Worm (Caenorhabditis elegans): ENCODE results near the gene rmd-2.

rmd-2 gene

ce11 chrV:9970119-9970518 is 16.0 kb downstream of the rmd-2 start (continued):
- TF ChIP-seq elt-4 (tag; optimal IDR thresholded peaks at IDR 0.05) (peak; percentile 87), che-1 (tag; optimal IDR thresholded peaks at IDR 0.05) (peak; percentile 91), dmd-4 (tag; optimal IDR thresholded peaks at IDR 0.05; ENCODE audit: borderline replicate concordance) (peak; percentile 95), ztf-16 (tag; optimal IDR thresholded peaks at IDR 0.05) (peak; percentile 95), ets-4 (tag; optimal IDR thresholded peaks at IDR 0.05) (peak; percentile 71), syd-9 (tag; optimal IDR thresholded peaks at IDR 0.05) (peak; percentile 96), T23F11.4 (GFP tag; optimal IDR thresholded peaks at IDR 0.05) (peak; percentile 93), K02D7.2 (tag; optimal IDR thresholded peaks at IDR 0.05) (peak; percentile 89), pqm-1 (tag; optimal IDR thresholded peaks at IDR 0.05) (peak; percentile 90), fkh-10 (GFP tag; optimal IDR thresholded peaks at IDR 0.05) (peak; percentile 15), unc-86 (tag; optimal IDR thresholded peaks at IDR 0.05) (peak; percentile 95), nfya-1 (tag; optimal IDR thresholded peaks at IDR 0.05) (peak; percentile 78), mec-3 (tag; optimal IDR thresholded peaks at IDR 0.05; ENCODE audit: borderline replicate concordance) (peak; percentile 69), ceh-34 (tag; optimal IDR thresholded peaks at IDR 0.05) (peak; percentile 95), pag-3 (tag; optimal IDR thresholded peaks at IDR 0.05; ENCODE audit: borderline replicate concordance) (peak; percentile 85), unc-55 (GFP tag; optimal IDR thresholded peaks at IDR 0.05) (no peak), elt-2 (tag; optimal IDR thresholded peaks at IDR 0.05) (peak; percentile 93), gmeb-2 (tag; optimal IDR thresholded peaks at IDR 0.05) (peak; percentile 97), pha-2 (tag; optimal IDR thresholded peaks at IDR 0.05) (peak; percentile 80), lin-11 (tag; optimal IDR thresholded peaks at IDR 0.05) (peak; percentile 88), K09A11.1 (tag; optimal IDR thresholded peaks at IDR 0.05; ENCODE audit: insufficient read depth) (peak; percentile 61), F13H6.1 (tag; optimal IDR thresholded peaks at IDR 0.05) (peak; percentile 94), ceh-24 (tag; optimal IDR thresholded peaks at IDR 0.05) (peak; percentile 68), ceh-2 (tag; optimal IDR thresholded peaks at IDR 0.05) (peak; percentile 93), ama-1 (optimal IDR thresholded peaks at IDR 0.05) (no peak), ceh-22 (tag; optimal IDR thresholded peaks at IDR 0.05) (no peak), odd-2 (tag; optimal IDR thresholded peaks at IDR 0.05) (peak; percentile 43), ceh-48 (tag; optimal IDR thresholded peaks at IDR 0.05) (peak; percentile 78), pat-9 (tag; optimal IDR thresholded peaks at IDR 0.05) (peak; percentile 95), hlh-8 (tag; optimal IDR thresholded peaks at IDR 0.05) (peak; percentile 79), ttx-3 (tag; optimal IDR thresholded peaks at IDR 0.05) (peak; percentile 96), pax-1 (tag; optimal IDR thresholded peaks at IDR 0.05) (no peak), ceh-14 (tag; optimal IDR thresholded peaks at IDR 0.05) (peak; percentile 95), unc-42 (tag; optimal IDR thresholded peaks at IDR 0.05) (peak; percentile 78), rnt-1 (tag; optimal IDR thresholded peaks at IDR 0.05) (peak; percentile 77), tbx-2 (tag; optimal IDR thresholded peaks at IDR 0.05) (peak; percentile 89), madf-2 (tag; optimal IDR thresholded peaks at IDR 0.05) (peak; percentile 87), eyg-1 (tag; optimal IDR thresholded peaks at IDR 0.05) (peak; percentile 81), sdc-2 (tag; optimal IDR thresholded peaks at IDR 0.05) (peak; percentile 85), tbx-7 (tag; optimal IDR thresholded peaks at IDR 0.05) (peak; percentile 54), ceh-19 (GFP tag; optimal IDR thresholded peaks at IDR 0.05) (peak; percentile 96), hlh-6 (tag; optimal IDR thresholded peaks at IDR 0.05) (peak; percentile 95), nhr-232 (tag; optimal IDR thresholded peaks at IDR 0.05) (peak; percentile 87), Y22D7AL.16 (tag; optimal IDR thresholded peaks at IDR 0.05) (peak; percentile 87), ceh-18 (tag; optimal IDR thresholded peaks at IDR 0.05) (peak; percentile 89), C08G9.2 (tag; optimal IDR thresholded peaks at IDR 0.05) (peak; percentile 88), npax-4 (tag; optimal IDR thresholded peaks at IDR 0.05) (peak; percentile 90), ceh-31 (tag; optimal IDR thresholded peaks at IDR 0.05) (peak; percentile 82), hlh-13 (GFP tag; optimal IDR thresholded peaks at IDR 0.05) (peak; percentile 90)
